Fruit fly (Drosophila melanogaster): Measurements from ENCODE around the gene CG15059.

The CG15059 gene

dm6 chrX:18261494-18261893 lies 2.2 kb upstream of the CG15059 start:
- TF ChIP-seq jim (GFP tag; optimal IDR thresholded peaks at IDR 0.05) (no peak), dmrt93B (GFP tag; optimal IDR thresholded peaks at IDR 0.05) (no peak), lola (GFP tag; optimal IDR thresholded peaks at IDR 0.05) (no peak), pan (optimal IDR thresholded peaks at IDR 0.05) (no peak), sage (GFP tag; optimal IDR thresholded peaks at IDR 0.05) (no peak), br (GFP tag; optimal IDR thresholded peaks at IDR 0.05) (no peak), Dif (GFP tag; optimal IDR thresholded peaks at IDR 0.05; ENCODE audit: partially characterized antibody) (no peak)

- no peak for TF ChIP-seq br (GFP tag; optimal IDR thresholded peaks at IDR 0.05)
- no peak for TF ChIP-seq ey (GFP tag; optimal IDR thresholded peaks at IDR 0.05)
- no peak for TF ChIP-seq Hr83 (GFP tag; optimal IDR thresholded peaks at IDR 0.05; ENCODE audit: poor library complexity, severe bottlenecking)
- no peak for TF ChIP-seq jim (GFP tag; optimal IDR thresholded peaks at IDR 0.05)
- TF ChIP-seq rgr (GFP tag; optimal IDR thresholded peaks at IDR 0.05) = no peak
- TF ChIP-seq woc (GFP tag; optimal IDR thresholded peaks at IDR 0.05) = no peak
These were observed 750 bp upstream of the CG15059 start for dm6 chrX:18259984-18260550.

DNA sequence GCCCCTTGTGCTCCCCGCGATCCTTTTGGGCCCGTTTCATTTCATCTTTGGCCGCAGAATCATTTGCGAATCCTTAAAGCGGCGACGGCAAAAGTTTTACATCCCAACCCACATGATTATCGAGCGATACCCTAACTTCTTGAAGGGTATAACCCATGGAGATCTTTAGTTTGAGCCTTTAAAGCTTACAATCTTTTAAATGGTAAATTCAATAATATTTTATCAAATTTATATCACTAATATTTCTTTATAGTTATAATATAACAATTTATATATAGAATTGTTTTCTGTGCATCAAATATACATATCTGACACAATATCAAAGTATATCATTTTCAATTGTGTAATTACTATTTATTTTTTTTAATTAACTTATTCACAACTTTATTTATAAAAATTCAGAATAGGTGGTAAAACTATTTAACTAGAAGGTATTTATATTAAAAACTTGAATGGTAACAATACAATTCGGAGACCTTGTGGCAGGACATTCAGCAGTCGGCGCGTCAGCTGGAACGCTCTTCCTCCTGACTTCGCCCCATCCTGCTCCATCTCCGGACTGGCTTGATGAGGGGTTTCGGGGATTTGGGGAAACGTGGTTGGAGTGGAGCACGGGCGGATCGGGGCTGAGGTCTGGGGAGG lies 3.0 kb downstream of the CG15059 start:
- TF ChIP-seq OdsH (GFP tag; optimal IDR thresholded peaks at IDR 0.05) (peak; percentile 56), Dfd (GFP tag; optimal IDR thresholded peaks at IDR 0.05) (no peak), usp (GFP tag; optimal IDR thresholded peaks at IDR 0.05) (no peak), Sp1 (GFP tag; optimal IDR thresholded peaks at IDR 0.05) (peak; percentile 73), ey (GFP tag; optimal IDR thresholded peaks at IDR 0.05) (peak; percentile 8), lola (GFP tag; optimal IDR thresholded peaks at IDR 0.05) (no peak), Dif (GFP tag; optimal IDR thresholded peaks at IDR 0.05; ENCODE audit: partially characterized antibody) (no peak), CrebA (GFP tag; optimal IDR thresholded peaks at IDR 0.05; ENCODE audit: borderline replicate concordance) (no peak), sage (GFP tag; optimal IDR thresholded peaks at IDR 0.05) (no peak), tai (GFP tag; optimal IDR thresholded peaks at IDR 0.05) (no peak), Vsx2 (GFP tag; optimal IDR thresholded peaks at IDR 0.05; ENCODE audit: partially characterized antibody) (no peak), rgr (GFP tag; optimal IDR thresholded peaks at IDR 0.05) (peak; percentile 52), Mio (GFP tag; optimal IDR thresholded peaks at IDR 0.05) (no peak), N (GFP tag; optimal IDR thresholded peaks at IDR 0.05) (no peak), dsf (GFP tag; optimal IDR thresholded peaks at IDR 0.05; ENCODE audit: borderline replicate concordance) (no peak), Jra (GFP tag; optimal IDR thresholded peaks at IDR 0.05) (no peak), Hr78 (GFP tag; optimal IDR thresholded peaks at IDR 0.05) (no peak), dl (GFP tag; optimal IDR thresholded peaks at IDR 0.05; ENCODE audit: insufficient read depth in 1 of 2, partially characterized antibody in 2 of 2) (no peak), woc (GFP tag; optimal IDR thresholded peaks at IDR 0.05) (peak; percentile 58), GATAd (GFP tag; optimal IDR thresholded peaks at IDR 0.05) (no peak), CG32264 (GFP tag; optimal IDR thresholded peaks at IDR 0.05) (no peak), dmrt93B (GFP tag; optimal IDR thresholded peaks at IDR 0.05) (peak; percentile 84), Hr83 (GFP tag; optimal IDR thresholded peaks at IDR 0.05; ENCODE audit: poor library complexity, severe bottlenecking) (no peak), Hnf4 (GFP tag; optimal IDR thresholded peaks at IDR 0.05) (no peak), br (GFP tag; optimal IDR thresholded peaks at IDR 0.05) (no peak), Rel (GFP tag; optimal IDR thresholded peaks at IDR 0.05) (no peak), Rel (tag; optimal IDR thresholded peaks at IDR 0.05) (no peak), pan (optimal IDR thresholded peaks at IDR 0.05) (no peak), fru (GFP tag; optimal IDR thresholded peaks at IDR 0.05) (peak; percentile 17), h (GFP tag; optimal IDR thresholded peaks at IDR 0.05) (no peak), jim (GFP tag; optimal IDR thresholded peaks at IDR 0.05) (no peak), foxo (GFP tag; optimal IDR thresholded peaks at IDR 0.05) (peak in 1 of 2 experiments; percentile 70), CG9705 (GFP tag; optimal IDR thresholded peaks at IDR 0.05) (peak; percentile 33), sv (GFP tag; optimal IDR thresholded peaks at IDR 0.05) (no peak), brk (GFP tag; optimal IDR thresholded peaks at IDR 0.05) (no peak), Abd-B (GFP tag; optimal IDR thresholded peaks at IDR 0.05) (no peak), psq (GFP tag; optimal IDR thresholded peaks at IDR 0.05) (peak; percentile 49), Myc (optimal IDR thresholded peaks at IDR 0.05) (no peak), HLH106 (tag; optimal IDR thresholded peaks at IDR 0.05) (peak; percentile 76)

Data from whole organism, wandering third instar larva.